Worm (Caenorhabditis elegans): ENCODE measurements around the gene C08B6.18.

DNA sequence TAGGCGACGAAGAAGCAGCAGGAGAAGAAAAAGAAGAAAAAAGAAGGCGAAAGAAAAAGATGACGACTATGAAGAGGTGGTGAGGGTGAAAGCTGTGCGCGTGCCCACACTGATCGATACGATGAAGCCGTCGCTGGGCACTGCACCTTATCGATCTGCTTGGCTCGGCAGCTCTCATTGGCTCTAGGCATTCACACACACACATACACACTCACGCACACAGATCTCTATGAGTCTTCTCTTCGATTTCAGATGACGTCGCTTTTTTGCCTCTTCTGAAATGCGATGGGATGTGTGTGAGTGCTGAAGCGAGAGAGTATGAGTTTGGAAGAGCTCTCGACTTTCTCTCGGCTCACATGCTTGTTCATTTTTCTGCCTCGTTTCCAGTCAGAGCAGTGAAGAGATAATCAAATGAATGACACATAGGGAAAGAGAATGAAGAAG, 40.7 kb upstream of the C08B6.18 start:
- TF ChIP-seq tab-1 (GFP tag; IDR thresholded peaks at IDR 0.05) (no peak), ztf-23 (GFP tag; IDR thresholded peaks at IDR 0.05) (no peak), flt-1 (GFP tag; IDR thresholded peaks at IDR 0.05) (no peak), cog-1 (tag; optimal IDR thresholded peaks at IDR 0.05) (no peak)
